Fruit fly (Drosophila melanogaster): Measurements from ENCODE around the gene HBS1.

DNA sequence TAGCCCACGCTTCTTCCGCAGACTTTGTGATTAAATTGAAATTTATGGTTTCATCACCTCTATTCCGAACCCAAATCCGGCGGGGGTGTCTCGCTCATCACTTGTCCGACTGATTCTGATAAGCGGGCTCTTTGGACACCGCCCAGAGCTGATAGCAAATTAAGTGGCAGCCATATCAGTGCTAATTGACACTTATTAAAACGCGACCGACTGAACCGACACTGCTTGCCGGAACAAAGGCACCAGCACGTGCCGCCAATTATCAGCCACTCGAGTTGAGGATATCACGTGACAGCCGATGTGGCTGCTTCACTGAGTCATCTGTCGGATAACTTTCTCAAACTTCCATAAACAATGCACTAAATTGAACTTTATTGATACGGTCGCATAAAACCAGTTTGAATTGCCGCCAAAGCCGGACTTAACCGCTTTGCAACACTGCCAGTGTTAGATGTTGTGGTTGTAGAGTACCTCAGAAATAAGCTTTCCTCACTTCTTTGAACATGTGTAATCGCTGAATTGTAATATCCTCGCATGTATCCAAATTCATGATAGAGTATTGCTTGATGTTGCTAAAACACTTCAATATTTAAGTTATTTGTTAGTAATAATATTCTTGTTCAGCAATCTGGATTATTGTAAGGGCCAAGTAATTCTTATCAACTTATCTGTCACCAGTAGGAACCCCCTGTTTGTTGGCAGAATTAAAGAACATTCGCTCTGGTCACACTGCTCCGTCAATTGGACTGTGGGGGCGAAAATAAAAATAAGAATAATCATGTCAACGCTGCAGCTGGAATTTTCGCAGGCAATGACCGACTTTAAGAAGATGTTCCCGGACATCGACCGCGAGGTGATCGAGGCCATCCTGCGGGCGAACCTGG is 8.3 kb downstream of the HBS1 start, which contains the start of gene CG12024:
- TF ChIP-seq CG14655 (GFP tag; optimal IDR thresholded peaks at IDR 0.05) (no peak), CG8301 (tag; optimal IDR thresholded peaks at IDR 0.05) (peak; percentile 36), rn (GFP tag; IDR thresholded peaks at IDR 0.05) (no peak), CG12605 (GFP tag; IDR thresholded peaks at IDR 0.05) (no peak), Pif1A (GFP tag; optimal IDR thresholded peaks at IDR 0.05) (peak; percentile 35), CG4496 (GFP tag; IDR thresholded peaks at IDR 0.05) (no peak), EcR (GFP tag; optimal IDR thresholded peaks at IDR 0.05) (no peak), gl (tag; optimal IDR thresholded peaks at IDR 0.05) (no peak), Ets98B (GFP tag; IDR thresholded peaks at IDR 0.05) (peak; percentile 47; the same call in 1 of the 2 replicates), CG15710 (tag; optimal IDR thresholded peaks at IDR 0.05) (peak; percentile 61), CG34367 (tag; optimal IDR thresholded peaks at IDR 0.05) (peak; percentile 22), CG10348 (GFP tag; IDR thresholded peaks at IDR 0.05) (no peak), CG32121 (GFP tag; IDR thresholded peaks at IDR 0.05) (peak; percentile 20; the same call in 1 of the 2 replicates), CG13204 (GFP tag; optimal IDR thresholded peaks at IDR 0.05) (no peak)
